Worm (Caenorhabditis elegans) whole organism, L2 larva: ENCODE data around the gene srd-8.
A peak's percentile ranks its signal among the peaks of the same experiment; 100 is the strongest.

ENCODE experiments used
- C34F6.9 ChIP-seq: fragments of 150-350 bp; optimal IDR thresholded peaks from 2 replicates; lab custom pipeline; 2014; ENCODE audit warnings: missing biosample characterization, missing genetic modification characterization
- F13H6.1 ChIP-seq: sonication (generic microtip); optimal IDR thresholded peaks from 2 replicates; lab custom pipeline; 2016; ENCODE audit warnings: missing genetic modification characterization, missing compliant biosample characterization
- R02D3.7 ChIP-seq: fragments of 150-350 bp; optimal IDR thresholded peaks from 2 replicates; lab custom pipeline; 2014; ENCODE audit warnings: missing biosample characterization, missing genetic modification characterization
- alr-1 ChIP-seq: fragments of 150-350 bp; optimal IDR thresholded peaks from 2 replicates; lab custom pipeline; 2014; ENCODE audit warnings: missing biosample characterization, missing genetic modification characterization
- ama-1 ChIP-seq: fragments of 150-350 bp; optimal IDR thresholded peaks from 2 replicates; lab custom pipeline; 2018; ENCODE audit warnings: inconsistent platforms
- blmp-1 ChIP-seq: sonication (generic microtip); optimal IDR thresholded peaks from 2 replicates; lab custom pipeline; 2017; ENCODE audit warnings: missing genetic modification characterization, mild to moderate bottlenecking, missing compliant biosample characterization, antibody characterized with exemption, moderate library complexity; ENCODE audit not compliant: insufficient read depth
- ceh-16 ChIP-seq: fragments of 150-350 bp; optimal IDR thresholded peaks from 2 replicates; lab custom pipeline; 2014; ENCODE audit warnings: missing biosample characterization, missing genetic modification characterization
- ceh-82 ChIP-seq: fragments of 150-350 bp; optimal IDR thresholded peaks from 2 replicates; lab custom pipeline; 2014; ENCODE audit warnings: missing biosample characterization, missing genetic modification characterization
- crh-2 ChIP-seq: sonication (generic microtip); optimal IDR thresholded peaks from 2 replicates; lab custom pipeline; 2017; ENCODE audit warnings: missing biosample characterization, missing genetic modification characterization
- dmd-4 ChIP-seq: sonication (generic microtip); optimal IDR thresholded peaks from 2 replicates; lab custom pipeline; 2017; ENCODE audit warnings: missing biosample characterization, missing genetic modification characterization
- egl-27 ChIP-seq: sonication (generic microtip); optimal IDR thresholded peaks from 3 replicates; lab custom pipeline; 2017; ENCODE audit warnings: missing biosample characterization, missing genetic modification reagents, missing genetic modification characterization
- elt-1 ChIP-seq: fragments of 150-350 bp; optimal IDR thresholded peaks from 2 replicates; lab custom pipeline; 2014; ENCODE audit warnings: missing biosample characterization, missing genetic modification characterization
- elt-3 ChIP-seq: sonication (generic microtip); optimal IDR thresholded peaks from 2 replicates; lab custom pipeline; 2017; ENCODE audit warnings: missing biosample characterization, missing genetic modification characterization
- fos-1 ChIP-seq: fragments of 150-350 bp; optimal IDR thresholded peaks from 2 replicates; lab custom pipeline; 2014; ENCODE audit warnings: missing biosample characterization, missing genetic modification characterization
- gmeb-1 ChIP-seq: fragments of 150-350 bp; optimal IDR thresholded peaks from 2 replicates; lab custom pipeline; 2014; ENCODE audit warnings: missing biosample characterization, missing genetic modification characterization
- lin-11 ChIP-seq: fragments of 150-350 bp; sonication (generic microtip); optimal IDR thresholded peaks from 2 replicates; lab custom pipeline; 2014; ENCODE audit warnings: missing biosample characterization, missing genetic modification characterization, inconsistent platforms, mixed read lengths
- lin-13 ChIP-seq: fragments of 150-350 bp; optimal IDR thresholded peaks from 2 replicates; lab custom pipeline; 2014; ENCODE audit warnings: missing biosample characterization, missing genetic modification reagents, missing genetic modification characterization
- lin-39 ChIP-seq: fragments of 150-350 bp; optimal IDR thresholded peaks from 2 replicates; lab custom pipeline; 2014; ENCODE audit warnings: missing biosample characterization, missing genetic modification reagents, missing genetic modification characterization
- lsy-2 ChIP-seq, 2 experiments: fragments of 150-350 bp in 1 of 2; sonication (generic microtip) in 1 of 2; optimal IDR thresholded peaks; 2 replicates each; lab custom pipeline; 2014 to 2017; ENCODE audit warnings: missing biosample characterization in 2 of 2, missing genetic modification characterization in 2 of 2
- mab-5 ChIP-seq: fragments of 150-350 bp; optimal IDR thresholded peaks from 2 replicates; lab custom pipeline; 2014; ENCODE audit warnings: missing biosample characterization, missing genetic modification characterization
- mbf-1 ChIP-seq: sonication (generic microtip); optimal IDR thresholded peaks from 2 replicates; lab custom pipeline; 2017; ENCODE audit warnings: missing biosample characterization, missing genetic modification characterization
- mdl-1 ChIP-seq, 2 experiments: fragments of 150-350 bp in 1 of 2; sonication (generic microtip) in 1 of 2; optimal IDR thresholded peaks; 2 replicates each; lab custom pipeline; 2017; ENCODE audit warnings: missing biosample characterization in 2 of 2, missing genetic modification characterization in 2 of 2
- nhr-10 ChIP-seq: sonication (generic microtip); optimal IDR thresholded peaks from 2 replicates; lab custom pipeline; 2017; ENCODE audit warnings: missing biosample characterization, missing genetic modification characterization
- nhr-11 ChIP-seq: fragments of 150-350 bp; optimal IDR thresholded peaks from 2 replicates; lab custom pipeline; 2014; ENCODE audit warnings: missing biosample characterization, missing genetic modification characterization
- nhr-129 ChIP-seq: fragments of 150-350 bp; optimal IDR thresholded peaks from 2 replicates; lab custom pipeline; 2014; ENCODE audit warnings: missing biosample characterization, missing genetic modification characterization
- nhr-21 ChIP-seq: fragments of 150-350 bp; optimal IDR thresholded peaks from 2 replicates; lab custom pipeline; 2014; ENCODE audit warnings: missing biosample characterization, missing genetic modification characterization
- nhr-25 ChIP-seq: fragments of 150-350 bp; sonication (generic microtip); optimal IDR thresholded peaks from 3 replicates; lab custom pipeline; 2014; ENCODE audit warnings: missing biosample characterization, missing genetic modification characterization
- nhr-6 ChIP-seq: fragments of 150-350 bp; optimal IDR thresholded peaks from 2 replicates; lab custom pipeline; 2014; ENCODE audit warnings: missing biosample characterization, missing genetic modification characterization
- nhr-77 ChIP-seq: fragments of 150-350 bp; optimal IDR thresholded peaks from 2 replicates; lab custom pipeline; 2014; ENCODE audit warnings: missing biosample characterization, missing genetic modification characterization
- peb-1 ChIP-seq: fragments of 150-350 bp; optimal IDR thresholded peaks from 2 replicates; lab custom pipeline; 2014; ENCODE audit warnings: missing biosample characterization, missing genetic modification characterization
- sem-4 ChIP-seq: fragments of 150-350 bp; optimal IDR thresholded peaks from 2 replicates; lab custom pipeline; 2014; ENCODE audit warnings: missing biosample characterization, missing genetic modification reagents, missing genetic modification characterization
- skn-1 ChIP-seq: sonication (generic microtip); optimal IDR thresholded peaks from 2 replicates; lab custom pipeline; 2017; ENCODE audit warnings: missing biosample characterization, missing genetic modification characterization
- sma-3 ChIP-seq: sonication (generic microtip); optimal IDR thresholded peaks from 2 replicates; lab custom pipeline; 2016; ENCODE audit warnings: missing genetic modification reagents, missing genetic modification characterization, missing compliant biosample characterization
- sma-9 ChIP-seq, 2 experiments: fragments of 150-350 bp in 1 of 2; sonication (generic microtip) in 1 of 2; optimal IDR thresholded peaks; 2 replicates each; lab custom pipeline; 2014 to 2016; ENCODE audit warnings: missing genetic modification characterization in 2 of 2, mild to moderate bottlenecking in 1 of 2, missing biosample characterization in 1 of 2, missing compliant biosample characterization in 1 of 2, missing genetic modification reagents in 1 of 2, moderate library complexity in 1 of 2
- snpc-4 ChIP-seq: fragments of 150-350 bp; optimal IDR thresholded peaks from 2 replicates; lab custom pipeline; 2014; ENCODE audit warnings: missing biosample characterization, missing genetic modification characterization
- unc-39 ChIP-seq: fragments of 150-350 bp; optimal IDR thresholded peaks from 2 replicates; lab custom pipeline; 2014; ENCODE audit warnings: missing biosample characterization, missing genetic modification characterization
- unc-55 ChIP-seq: fragments of 150-350 bp; sonication (generic microtip); optimal IDR thresholded peaks from 3 replicates; lab custom pipeline; 2014; ENCODE audit warnings: missing biosample characterization, missing genetic modification reagents, missing genetic modification characterization
- unc-62 ChIP-seq: fragments of 150-350 bp; optimal IDR thresholded peaks from 2 replicates; lab custom pipeline; 2014; ENCODE audit warnings: missing biosample characterization, missing genetic modification reagents, missing genetic modification characterization
- zag-1 ChIP-seq: fragments of 150-350 bp; optimal IDR thresholded peaks from 2 replicates; lab custom pipeline; 2014; ENCODE audit warnings: missing biosample characterization, missing genetic modification characterization
- ztf-1 ChIP-seq: fragments of 200-800 bp; sonication (Bioruptor generic); conservative IDR thresholded peaks from 2 replicates; pipeline ENCODE4 v1.3.6; 2022; ENCODE audit warnings: missing genetic modification characterization, missing compliant biosample characterization
- ztf-4 ChIP-seq: fragments of 150-350 bp; optimal IDR thresholded peaks from 2 replicates; lab custom pipeline; 2014; ENCODE audit warnings: missing biosample characterization, missing genetic modification characterization

Gene srd-8

ce11 chrIV:5600316-5600715, 45.1 kb downstream of the srd-8 start (continued):
- TF ChIP-seq R02D3.7 (tag; lab: Kevin White, UChicago) = no peak
- TF ChIP-seq ceh-82 (tag; lab: Kevin White, UChicago) = no peak

- TF ChIP-seq ceh-82 (tag; lab: Kevin White, UChicago) (no peak), unc-39 (no peak), nhr-129 (tag; lab: Kevin White, UChicago) (peak; percentile 70), blmp-1 (tag; lab: Kevin White, UChicago) (no peak), zag-1 (tag; lab: Kevin White, UChicago) (no peak), unc-55 (GFP tag; lab: Kevin White, UChicago) (no peak), ceh-16 (tag; lab: Kevin White, UChicago) (no peak), nhr-11 (tag; lab: Kevin White, UChicago) (no peak), alr-1 (tag; lab: Kevin White, UChicago) (no peak), nhr-77 (tag; lab: Kevin White, UChicago) (no peak), sma-9 (GFP tag; optimal IDR thresholded peaks at IDR 0.05; lab: Kevin White, UChicago) (no peak), sma-9 (tag; optimal IDR thresholded peaks at IDR 0.05; lab: Kevin White, UChicago) (no peak), snpc-4 (no peak), crh-2 (tag; lab: Kevin White, UChicago) (no peak), lin-39 (tag; lab: Kevin White, UChicago) (no peak), sem-4 (no peak), unc-62 (no peak), dmd-4 (tag; lab: Kevin White, UChicago) (no peak), nhr-10 (no peak), nhr-25 (tag; lab: Kevin White, UChicago) (no peak), lin-13 (GFP tag; lab: Kevin White, UChicago) (no peak), peb-1 (tag; lab: Kevin White, UChicago) (no peak), F13H6.1 (tag; lab: Kevin White, UChicago) (peak; percentile 9), egl-27 (tag; lab: Kevin White, UChicago) (peak; percentile 14), elt-3 (no peak), C34F6.9 (tag; lab: Kevin White, UChicago) (peak; percentile 41), mab-5 (tag; lab: Kevin White, UChicago) (no peak), lin-11 (tag; lab: Kevin White, UChicago) (no peak), mbf-1 (tag; lab: Kevin White, UChicago) (no peak)
Measured at ce11 chrIV:5598515-5599132, 46.8 kb downstream of the srd-8 start.

ce11 chrIV:5595567-5595966, 49.8 kb downstream of the srd-8 start:
- TF ChIP-seq ztf-4 (tag; lab: Kevin White, UChicago) = peak; percentile 6
- no peak for TF ChIP-seq nhr-6
- no peak for TF ChIP-seq blmp-1 (tag; lab: Kevin White, UChicago)
- no peak for TF ChIP-seq nhr-77 (tag; lab: Kevin White, UChicago)
- TF ChIP-seq dmd-4 (tag; lab: Kevin White, UChicago) = peak; percentile 2
- no peak for TF ChIP-seq nhr-10
- no peak for TF ChIP-seq peb-1 (tag; lab: Kevin White, UChicago)

ce11 chrIV:5593804-5594214, 51.6 kb downstream of the srd-8 start:
- TF ChIP-seq sma-3 = peak; percentile 76
- TF ChIP-seq sem-4 = peak; percentile 30
- no peak for TF ChIP-seq ztf-1 (GFP tag; lab: Robert Waterston, UW)
- TF ChIP-seq sma-9 (GFP tag; optimal IDR thresholded peaks at IDR 0.05; lab: Kevin White, UChicago) = peak; percentile 92
- TF ChIP-seq sma-9 (tag; optimal IDR thresholded peaks at IDR 0.05; lab: Kevin White, UChicago) = no peak
- TF ChIP-seq unc-55 (GFP tag; lab: Kevin White, UChicago) = peak; percentile 7
- TF ChIP-seq ztf-4 (tag; lab: Kevin White, UChicago) = no peak
- no peak for TF ChIP-seq lin-39 (tag; lab: Kevin White, UChicago)
- TF ChIP-seq nhr-21 (tag; lab: Kevin White, UChicago) = peak; percentile 19
- no peak for TF ChIP-seq nhr-11 (tag; lab: Kevin White, UChicago)
- no peak for TF ChIP-seq elt-1 (tag; lab: Kevin White, UChicago)
- TF ChIP-seq ama-1 = no peak
- TF ChIP-seq nhr-129 (tag; lab: Kevin White, UChicago) = peak; percentile 96
- TF ChIP-seq lin-11 (tag; lab: Kevin White, UChicago) = no peak
- no peak for TF ChIP-seq alr-1 (tag; lab: Kevin White, UChicago)
- no peak for TF ChIP-seq zag-1 (tag; lab: Kevin White, UChicago)
- TF ChIP-seq ceh-82 (tag; lab: Kevin White, UChicago) = no peak
- no peak for TF ChIP-seq nhr-77 (tag; lab: Kevin White, UChicago)
- TF ChIP-seq lsy-2 (tag; optimal IDR thresholded peaks at IDR 0.05; lab: Kevin White, UChicago) = peak in 1 of 2 experiments; percentile 82
- TF ChIP-seq crh-2 (tag; lab: Kevin White, UChicago) = peak; percentile 99
- no peak for TF ChIP-seq mbf-1 (tag; lab: Kevin White, UChicago)
- no peak for TF ChIP-seq gmeb-1
- TF ChIP-seq ceh-16 (tag; lab: Kevin White, UChicago) = no peak
- TF ChIP-seq mab-5 (tag; lab: Kevin White, UChicago) = peak; percentile 46
- TF ChIP-seq nhr-6 = peak; percentile 82
- TF ChIP-seq fos-1 (tag; lab: Kevin White, UChicago) = peak; percentile 57
- no peak for TF ChIP-seq dmd-4 (tag; lab: Kevin White, UChicago)
- TF ChIP-seq mdl-1 (tag; optimal IDR thresholded peaks at IDR 0.05; lab: Kevin White, UChicago) = peak in 1 of 2 experiments; percentile 60
- no peak for TF ChIP-seq elt-3
- peak; percentile 95 for TF ChIP-seq F13H6.1 (tag; lab: Kevin White, UChicago)
- peak; percentile 74 for TF ChIP-seq egl-27 (tag; lab: Kevin White, UChicago)
- TF ChIP-seq C34F6.9 (tag; lab: Kevin White, UChicago) = peak; percentile 87
- TF ChIP-seq blmp-1 (tag; lab: Kevin White, UChicago) = peak; percentile 68
- TF ChIP-seq peb-1 (tag; lab: Kevin White, UChicago) = no peak
- peak; percentile 61 for TF ChIP-seq lin-13 (GFP tag; lab: Kevin White, UChicago)
- no peak for TF ChIP-seq skn-1 (tag; lab: Kevin White, UChicago)
